Fruit fly (Drosophila melanogaster): ENCODE results near the gene CG4955.
A peak's percentile ranks its signal among the peaks of the same experiment; 100 is the strongest.

The CG4955 gene

dm6 chrX:17078139-17078977 lies 2.9 kb upstream of the CG4955 start, which contains the start of gene CG4949:
TSS of gene CG4949 (plus strand) at chrX:17078836.
- TF ChIP-seq CG1620 (GFP tag; optimal IDR thresholded peaks at IDR 0.05) (peak; percentile 30), Clk (GFP tag; optimal IDR thresholded peaks at IDR 0.05) (no peak), CG33017 (tag; optimal IDR thresholded peaks at IDR 0.05) (no peak), CG11617 (GFP tag; optimal IDR thresholded peaks at IDR 0.05) (peak; percentile 15), kay (GFP tag; ENCODE audit: borderline replicate concordance) (peak; percentile 79), CG7101 (tag; optimal IDR thresholded peaks at IDR 0.05) (peak; percentile 3)

dm6 chrX:17087575-17087974 lies 6.3 kb downstream of the CG4955 start, which contains the start of gene CG8945:
TSS of gene CG8945 (minus strand) at chrX:17087675.
- TF ChIP-seq tj (GFP tag; optimal IDR thresholded peaks at IDR 0.05) (no peak), toe (GFP tag; optimal IDR thresholded peaks at IDR 0.05) (no peak), CG12768 (GFP tag; optimal IDR thresholded peaks at IDR 0.05) (no peak), bab1 (GFP tag; optimal IDR thresholded peaks at IDR 0.05) (no peak), CG14711 (tag; optimal IDR thresholded peaks at IDR 0.05) (no peak), Clk (GFP tag; optimal IDR thresholded peaks at IDR 0.05) (no peak), kay (GFP tag; ENCODE audit: borderline replicate concordance) (no peak), ovo (GFP tag; optimal IDR thresholded peaks at IDR 0.05) (no peak), cnc (optimal IDR thresholded peaks at IDR 0.05) (no peak), pad (GFP tag; optimal IDR thresholded peaks at IDR 0.05) (no peak), CG11617 (GFP tag; optimal IDR thresholded peaks at IDR 0.05) (no peak), CG33017 (tag; optimal IDR thresholded peaks at IDR 0.05) (no peak), cic (GFP tag; optimal IDR thresholded peaks at IDR 0.05) (no peak), Crg-1 (GFP tag; optimal IDR thresholded peaks at IDR 0.05) (no peak), CG1620 (GFP tag; optimal IDR thresholded peaks at IDR 0.05) (no peak), CG7045 (GFP tag; optimal IDR thresholded peaks at IDR 0.05) (no peak), CG5204 (GFP tag; optimal IDR thresholded peaks at IDR 0.05) (no peak)

- no peak for TF ChIP-seq Mnt (GFP tag; optimal IDR thresholded peaks at IDR 0.05)
- TF ChIP-seq Crg-1 (GFP tag; optimal IDR thresholded peaks at IDR 0.05) = no peak
- no peak for TF ChIP-seq CG5204 (GFP tag; optimal IDR thresholded peaks at IDR 0.05)
- no peak for TF ChIP-seq CG7045 (GFP tag; optimal IDR thresholded peaks at IDR 0.05)
- TF ChIP-seq kay (GFP tag; ENCODE audit: borderline replicate concordance) = no peak
- no peak for TF ChIP-seq CG1620 (GFP tag; optimal IDR thresholded peaks at IDR 0.05)
- no peak for TF ChIP-seq CG7101 (tag; optimal IDR thresholded peaks at IDR 0.05)
- TF ChIP-seq tj (GFP tag; optimal IDR thresholded peaks at IDR 0.05) = no peak
- TF ChIP-seq toe (GFP tag; optimal IDR thresholded peaks at IDR 0.05) = no peak
- TF ChIP-seq CG33017 (tag; optimal IDR thresholded peaks at IDR 0.05) = no peak
- no peak for TF ChIP-seq pad (GFP tag; optimal IDR thresholded peaks at IDR 0.05)
- no peak for TF ChIP-seq cic (GFP tag; optimal IDR thresholded peaks at IDR 0.05)
- no peak for TF ChIP-seq CG11617 (GFP tag; optimal IDR thresholded peaks at IDR 0.05)
- no peak for TF ChIP-seq Hr96 (GFP tag; optimal IDR thresholded peaks at IDR 0.05)
- no peak for TF ChIP-seq ovo (GFP tag; optimal IDR thresholded peaks at IDR 0.05)
- no peak for TF ChIP-seq CG14711 (tag; optimal IDR thresholded peaks at IDR 0.05)
Measured at dm6 chrX:17090585-17090984, 9.3 kb downstream of the CG4955 start.

- TF ChIP-seq pad (GFP tag; optimal IDR thresholded peaks at IDR 0.05) (peak; percentile 60), CG11617 (GFP tag; optimal IDR thresholded peaks at IDR 0.05) (peak; percentile 82), Hr96 (GFP tag; optimal IDR thresholded peaks at IDR 0.05) (no peak), CG7045 (GFP tag; optimal IDR thresholded peaks at IDR 0.05) (peak; percentile 32), tj (GFP tag; optimal IDR thresholded peaks at IDR 0.05) (peak; percentile 36), bab1 (GFP tag; optimal IDR thresholded peaks at IDR 0.05) (peak; percentile 61), kay (GFP tag; ENCODE audit: borderline replicate concordance) (no peak), toe (GFP tag; optimal IDR thresholded peaks at IDR 0.05) (no peak), CG33017 (tag; optimal IDR thresholded peaks at IDR 0.05) (peak; percentile 63), CG12768 (GFP tag; optimal IDR thresholded peaks at IDR 0.05) (peak; percentile 21), cnc (optimal IDR thresholded peaks at IDR 0.05) (no peak), CG5204 (GFP tag; optimal IDR thresholded peaks at IDR 0.05) (no peak), cic (GFP tag; optimal IDR thresholded peaks at IDR 0.05) (no peak), CG14711 (tag; optimal IDR thresholded peaks at IDR 0.05) (peak; percentile 54), Crg-1 (GFP tag; optimal IDR thresholded peaks at IDR 0.05) (no peak), Clk (GFP tag; optimal IDR thresholded peaks at IDR 0.05) (no peak), CG1620 (GFP tag; optimal IDR thresholded peaks at IDR 0.05) (no peak), Mnt (GFP tag; optimal IDR thresholded peaks at IDR 0.05) (no peak), CG7101 (tag; optimal IDR thresholded peaks at IDR 0.05) (peak; percentile 70), ovo (GFP tag; optimal IDR thresholded peaks at IDR 0.05) (no peak)
Measured at dm6 chrX:17091062-17091904, 10.0 kb downstream of the CG4955 start, which contains the start of the genes CG16700 and CG4991. TSS of gene CG16700 (plus strand) at chrX:17091854. TSS of gene CG4991 (plus strand) at chrX:17091854.

dm6 chrX:17093431-17093830 lies 12.2 kb downstream of the CG4955 start:
- no peak for TF ChIP-seq kay (GFP tag; ENCODE audit: borderline replicate concordance)
